Fruit fly (Drosophila melanogaster): ENCODE data around the gene CG9018.

dm6 chr3L:2276250-2276649 is 39.4 kb upstream of the CG9018 start, which contains the start of gene yellow-g2:
- no peak for TF ChIP-seq brk (GFP tag; optimal IDR thresholded peaks at IDR 0.05)
- no peak for TF ChIP-seq psq (GFP tag; optimal IDR thresholded peaks at IDR 0.05)
- TF ChIP-seq lola (GFP tag; optimal IDR thresholded peaks at IDR 0.05), result no peak
- TF ChIP-seq Myc (optimal IDR thresholded peaks at IDR 0.05), result no peak

All from whole organism, wandering third instar larva.